Fruit fly (Drosophila melanogaster): ENCODE results near the gene CG9184.

- TF ChIP-seq Hr78 (GFP tag; optimal IDR thresholded peaks at IDR 0.05) (no peak), dsf (GFP tag; optimal IDR thresholded peaks at IDR 0.05; ENCODE audit: borderline replicate concordance) (no peak), woc (GFP tag; optimal IDR thresholded peaks at IDR 0.05) (no peak), Hr83 (GFP tag; optimal IDR thresholded peaks at IDR 0.05; ENCODE audit: poor library complexity, severe bottlenecking) (no peak), rgr (GFP tag; optimal IDR thresholded peaks at IDR 0.05) (no peak)
Observed at dm6 chr3L:1318241-1318640, 4.4 kb downstream of the CG9184 start, which contains the start of gene Myo61F.

Measured in whole organism, wandering third instar larva.